Fruit fly (Drosophila melanogaster): ENCODE measurements around the gene CG31869.
A peak's percentile ranks its signal among the peaks of the same experiment; 100 is the strongest.

The CG31869 gene

DNA sequence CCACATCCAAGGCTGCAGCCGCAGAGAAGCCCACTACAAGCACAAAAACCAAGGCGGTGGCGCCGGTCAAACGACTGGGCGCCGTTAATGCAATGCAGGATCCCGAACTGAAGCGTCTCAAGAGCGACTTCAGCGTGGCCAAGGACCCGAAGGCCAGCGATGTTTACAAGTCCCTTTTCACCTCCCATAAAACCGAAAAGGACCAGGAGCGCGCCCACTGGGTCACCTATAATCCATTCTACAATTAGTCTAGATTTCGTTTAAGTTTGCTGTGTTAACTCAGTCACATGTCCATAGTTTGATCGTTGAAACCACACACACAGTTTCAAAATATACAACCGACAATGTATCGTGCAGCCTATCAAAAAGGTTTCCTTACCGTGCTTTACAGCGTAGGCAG is 71.0 kb downstream of the CG31869 start, which contains the start of gene CG17118:
TSS of gene CG17118 (plus strand) at position 301 of the 400 bp plus-strand sequence.
- TF ChIP-seq CG6175 (GFP tag; IDR thresholded peaks at IDR 0.05) (no peak), D19A (tag; optimal IDR thresholded peaks at IDR 0.05) (no peak), CG7928 (GFP tag; optimal IDR thresholded peaks at IDR 0.05) (no peak), HmgD (GFP tag; optimal IDR thresholded peaks at IDR 0.05) (no peak), CG2889 (GFP tag; IDR thresholded peaks at IDR 0.05) (no peak)

DNA sequence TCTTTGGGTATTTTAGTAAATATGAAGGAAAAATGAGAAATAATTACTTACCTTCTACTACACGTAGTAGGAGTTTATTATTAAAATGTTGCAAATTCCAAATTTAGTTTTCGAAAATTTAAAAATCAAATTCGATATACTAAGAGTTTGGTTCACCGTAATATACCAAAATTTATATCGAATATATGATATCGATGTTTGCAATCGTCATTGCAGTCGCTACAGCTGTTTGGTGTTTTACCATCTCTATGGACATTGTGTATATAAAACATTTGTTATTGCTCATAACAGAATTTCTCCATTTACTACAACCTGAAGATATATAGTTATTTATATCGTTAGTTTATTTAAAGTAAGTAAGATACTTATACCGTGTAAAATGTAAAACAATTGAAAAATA is 72.2 kb downstream of the CG31869 start, which contains the start of gene CG6443:
TSS of gene CG6443 (plus strand) at position 228 of the 400 bp plus-strand sequence.
- TF ChIP-seq bbx (GFP tag; IDR thresholded peaks at IDR 0.05; ENCODE audit: partially characterized antibody) (peak; percentile 68), zen2 (GFP tag; IDR thresholded peaks at IDR 0.05; ENCODE audit: partially characterized antibody) (peak; percentile 8; the same call in 1 of the 3 replicates), CG15011 (GFP tag; optimal IDR thresholded peaks at IDR 0.05) (no peak), Dp (GFP tag; optimal IDR thresholded peaks at IDR 0.05) (peak; percentile 86), pzg (GFP tag; optimal IDR thresholded peaks at IDR 0.05) (peak; percentile 73), CG31365 (tag; optimal IDR thresholded peaks at IDR 0.05) (no peak), Hsf (GFP tag; optimal IDR thresholded peaks at IDR 0.05) (no peak), CG12659 (GFP tag; optimal IDR thresholded peaks at IDR 0.05) (peak; percentile 56), E2f2 (GFP tag; IDR thresholded peaks at IDR 0.05) (peak; percentile 89), Ptx1 (GFP tag; IDR thresholded peaks at IDR 0.05) (no peak), crp (GFP tag; optimal IDR thresholded peaks at IDR 0.05) (peak; percentile 67 to 91), Mes4 (GFP tag; optimal IDR thresholded peaks at IDR 0.05) (no peak), Dll (GFP tag; IDR thresholded peaks at IDR 0.05; ENCODE audit: partially characterized antibody) (peak; percentile 89), Bdp1 (GFP tag; optimal IDR thresholded peaks at IDR 0.05) (no peak), Pdp1 (GFP tag; optimal IDR thresholded peaks at IDR 0.05) (peak in 1 of 2 experiments; percentile 12), CG14860 (GFP tag; IDR thresholded peaks at IDR 0.05; ENCODE audit: partially characterized antibody) (peak; percentile 67), Dref (GFP tag; IDR thresholded peaks at IDR 0.05) (peak; percentile 86), Gsc (GFP tag; IDR thresholded peaks at IDR 0.05) (no peak), unc-4 (GFP tag; IDR thresholded peaks at IDR 0.05; ENCODE audit: partially characterized antibody) (peak; percentile 84), nerfin-2 (GFP tag; IDR thresholded peaks at IDR 0.05; ENCODE audit: partially characterized antibody) (peak; percentile 75), hbn (GFP tag; IDR thresholded peaks at IDR 0.05; ENCODE audit: partially characterized antibody) (peak; percentile 80), oc (tag; optimal IDR thresholded peaks at IDR 0.05) (no peak), gt (GFP tag; IDR thresholded peaks at IDR 0.05) (no peak), ash1 (GFP tag; optimal IDR thresholded peaks at IDR 0.05) (no peak), toy (GFP tag; IDR thresholded peaks at IDR 0.05) (no peak), CG30020 (tag; optimal IDR thresholded peaks at IDR 0.05) (peak; percentile 38), lola (GFP tag; optimal IDR thresholded peaks at IDR 0.05) (no peak), CG8924 (tag; optimal IDR thresholded peaks at IDR 0.05) (no peak), knrl (GFP tag; IDR thresholded peaks at IDR 0.05; ENCODE audit: partially characterized antibody) (peak; percentile 63), Neu2 (GFP tag; optimal IDR thresholded peaks at IDR 0.05; ENCODE audit: borderline replicate concordance) (no peak), amos (GFP tag; IDR thresholded peaks at IDR 0.05; ENCODE audit: partially characterized antibody) (peak; percentile 81), CG15514 (GFP tag; optimal IDR thresholded peaks at IDR 0.05) (peak; percentile 68), sens (GFP tag) (peak; percentile 63), vnd (GFP tag; IDR thresholded peaks at IDR 0.05; ENCODE audit: partially characterized antibody) (peak; percentile 58; the same call in 1 of the 3 replicates), Myb (GFP tag; optimal IDR thresholded peaks at IDR 0.05) (peak; percentile 58), crol (GFP tag; IDR thresholded peaks at IDR 0.05) (no peak), CG43689 (GFP tag; IDR thresholded peaks at IDR 0.05) (no peak), gsb (GFP tag; IDR thresholded peaks at IDR 0.05) (no peak), Ets97D (GFP tag; optimal IDR thresholded peaks at IDR 0.05) (peak; percentile 31), chinmo (GFP tag; IDR thresholded peaks at IDR 0.05; ENCODE audit: partially characterized antibody) (0 out of 4 replicates have a peak, but pooled peaks have one; percentile 10), CG1602 (GFP tag; optimal IDR thresholded peaks at IDR 0.05) (no peak), CG6791 (GFP tag; IDR thresholded peaks at IDR 0.05; ENCODE audit: partially characterized antibody) (peak; percentile 74)
